Fruit fly (Drosophila melanogaster): ENCODE results near the gene Pect.
A peak's percentile ranks its signal among the peaks of the same experiment; 100 is the strongest.

Gene Pect

dm6 chr2L:13203437-13204137 lies at the start of gene Pect:
Gene Pect (plus strand): TSS chr2L:13203762.
- TF ChIP-seq CG8478 (optimal IDR thresholded peaks at IDR 0.05): no peak
- no peak for TF ChIP-seq CTCF (optimal IDR thresholded peaks at IDR 0.05)

dm6 chr2L:13154313-13154712 lies 49.2 kb upstream of the Pect start:
- TF ChIP-seq CG8478 (optimal IDR thresholded peaks at IDR 0.05) (no peak), CTCF (optimal IDR thresholded peaks at IDR 0.05) (no peak)

DNA sequence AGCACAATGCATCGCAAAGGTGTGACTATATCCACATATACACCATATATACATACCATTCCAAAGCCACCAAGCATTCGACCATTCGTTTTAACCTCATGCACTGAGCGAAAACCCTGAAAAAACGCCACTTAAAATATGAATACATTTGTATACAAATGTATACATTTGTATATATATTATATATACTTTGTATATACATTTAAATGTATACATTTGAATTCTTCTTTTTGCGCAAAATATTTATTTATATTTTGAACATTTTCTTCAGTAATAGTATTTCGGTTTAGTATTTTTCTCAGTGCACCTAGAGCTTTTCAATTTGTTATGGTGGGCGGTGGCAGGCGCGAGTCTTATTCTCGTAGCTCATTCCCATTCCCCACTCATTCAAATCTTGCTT lies 47.2 kb upstream of the Pect start:
- no peak for TF ChIP-seq CTCF (optimal IDR thresholded peaks at IDR 0.05)
- no peak for TF ChIP-seq CG8478 (optimal IDR thresholded peaks at IDR 0.05)

dm6 chr2L:13157903-13158302 lies 45.7 kb upstream of the Pect start:
- TF ChIP-seq CTCF (optimal IDR thresholded peaks at IDR 0.05) (no peak), CG8478 (optimal IDR thresholded peaks at IDR 0.05) (no peak)

DNA sequence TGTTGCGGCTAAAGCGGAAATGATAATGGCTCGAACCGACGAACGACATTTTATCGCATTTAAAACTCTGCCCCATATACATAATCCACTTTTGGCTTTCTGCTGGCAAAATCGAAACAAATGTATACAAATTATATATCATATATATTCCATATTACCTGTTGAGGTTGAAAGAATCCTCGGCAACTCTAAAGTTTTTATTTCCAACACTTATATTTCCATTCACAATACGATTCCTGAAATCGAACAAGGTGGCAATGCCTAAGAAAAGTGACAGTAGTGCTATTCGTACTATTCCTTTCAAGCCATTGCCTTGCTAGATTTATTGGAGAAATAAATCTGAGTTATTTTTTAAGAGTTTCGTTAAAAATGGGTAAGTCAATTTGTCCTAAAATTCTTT lies 45.1 kb upstream of the Pect start, which contains the start of gene Pk34A:
Gene Pk34A, plus strand, starts transcription at position 301 of the 400 bp plus-strand sequence.
- no peak for TF ChIP-seq CG8478 (optimal IDR thresholded peaks at IDR 0.05)
- no peak for TF ChIP-seq CTCF (optimal IDR thresholded peaks at IDR 0.05)

DNA sequence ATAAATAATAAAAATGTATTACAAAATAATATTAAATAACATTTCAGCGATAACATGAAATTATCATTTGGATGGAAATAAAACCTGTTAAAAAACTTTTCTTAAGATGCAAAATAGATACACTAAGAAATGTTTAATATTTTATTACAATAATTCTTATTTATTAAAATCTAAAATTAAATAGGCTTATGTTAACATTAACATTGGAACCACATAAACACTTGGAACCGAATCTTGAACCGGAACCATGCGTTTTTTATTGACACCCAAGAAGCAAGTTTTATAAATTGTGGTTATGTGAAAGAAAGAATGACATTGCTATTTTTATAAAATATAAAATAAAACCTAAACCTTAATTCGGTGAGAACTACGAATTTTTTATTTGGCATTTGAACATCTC lies 43.3 kb upstream of the Pect start, which contains the start of gene kmg:
Gene kmg, plus strand, starts transcription at position 301 of the 400 bp plus-strand sequence.
- TF ChIP-seq CG8478 (optimal IDR thresholded peaks at IDR 0.05): no peak
- no peak for TF ChIP-seq CTCF (optimal IDR thresholded peaks at IDR 0.05)

DNA sequence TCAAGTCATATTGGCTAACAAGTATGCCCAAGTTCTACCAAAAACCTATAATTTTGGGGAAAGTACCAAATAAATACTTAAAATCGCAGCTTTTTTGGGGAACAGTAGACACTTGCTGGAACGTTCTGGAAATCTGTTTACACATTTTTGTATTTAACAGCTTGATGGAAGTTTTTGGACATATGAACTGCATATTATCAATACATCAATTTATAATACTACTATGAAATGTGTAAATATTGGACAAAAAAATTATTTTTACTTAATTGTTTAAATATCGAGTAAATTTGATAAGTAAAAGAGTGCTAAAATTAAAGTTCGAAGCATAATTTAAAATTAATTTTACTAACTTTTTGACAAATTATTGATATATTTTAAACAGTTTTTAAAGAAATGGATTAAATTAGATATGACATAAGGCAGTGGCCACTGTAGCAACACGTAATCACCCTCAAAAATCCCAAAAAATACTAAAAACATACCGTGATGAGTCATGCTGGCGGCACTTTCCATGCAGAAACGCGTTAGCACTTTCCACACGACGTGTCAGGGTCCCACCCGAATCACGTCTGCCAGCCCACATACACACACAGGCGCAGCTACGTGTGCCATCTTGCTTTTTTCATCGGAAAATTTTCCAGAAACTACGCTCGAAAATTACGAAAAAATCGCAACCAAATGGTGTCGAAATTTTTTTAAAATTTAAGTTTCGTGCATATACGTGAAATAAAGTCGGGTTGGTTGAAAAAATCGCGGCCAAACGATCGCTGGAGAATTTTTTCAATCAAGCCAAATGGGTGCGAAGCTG lies 38.4 kb upstream of the Pect start, which contains the start of gene Sirt1:
Gene Sirt1, plus strand, starts transcription at position 571 of the 808 bp plus-strand sequence.
- TF ChIP-seq CG8478 (optimal IDR thresholded peaks at IDR 0.05): no peak
- no peak for TF ChIP-seq CTCF (optimal IDR thresholded peaks at IDR 0.05)

dm6 chr2L:13165802-13166347 lies 37.7 kb upstream of the Pect start, which contains the start of gene DnaJ-H:
Gene DnaJ-H (minus strand): TSS chr2L:13166072.
- TF ChIP-seq CTCF (optimal IDR thresholded peaks at IDR 0.05) (no peak), CG8478 (optimal IDR thresholded peaks at IDR 0.05) (no peak)

DNA sequence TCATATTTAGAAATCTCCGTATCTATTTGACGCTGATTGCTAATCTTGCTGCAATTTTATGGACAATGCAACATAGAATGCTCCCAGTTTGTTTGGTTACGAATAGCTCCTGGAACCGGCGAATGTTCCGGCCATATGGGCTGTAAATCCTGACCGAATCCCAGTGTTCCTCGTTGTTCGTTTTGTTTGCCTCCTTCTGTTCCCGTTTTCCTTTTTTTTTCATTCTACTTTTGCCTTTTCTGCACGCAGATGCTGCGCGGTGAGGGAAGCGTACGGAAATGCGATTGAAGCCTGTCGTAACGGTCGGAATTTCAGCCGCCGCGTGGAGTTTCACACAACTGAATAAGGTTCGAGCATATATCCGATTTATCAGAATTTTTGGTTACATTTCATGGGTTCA lies 27.4 kb upstream of the Pect start, which contains the start of gene CG43925:
Gene CG43925, plus strand, starts transcription at position 301 of the 400 bp plus-strand sequence.
- no peak for TF ChIP-seq CTCF (optimal IDR thresholded peaks at IDR 0.05)
- no peak for TF ChIP-seq CG8478 (optimal IDR thresholded peaks at IDR 0.05)

- TF ChIP-seq CTCF (optimal IDR thresholded peaks at IDR 0.05) (peak in 1 of 2 experiments; percentile 9), CG8478 (optimal IDR thresholded peaks at IDR 0.05) (no peak)
These were observed 26.8 kb upstream of the Pect start, which contains the start of the genes Sfmbt and CG5439 for dm6 chr2L:13176701-13177249. Gene Sfmbt (minus strand): TSS chr2L:13176785. Gene CG5439 (plus strand): TSS chr2L:13177150.

DNA sequence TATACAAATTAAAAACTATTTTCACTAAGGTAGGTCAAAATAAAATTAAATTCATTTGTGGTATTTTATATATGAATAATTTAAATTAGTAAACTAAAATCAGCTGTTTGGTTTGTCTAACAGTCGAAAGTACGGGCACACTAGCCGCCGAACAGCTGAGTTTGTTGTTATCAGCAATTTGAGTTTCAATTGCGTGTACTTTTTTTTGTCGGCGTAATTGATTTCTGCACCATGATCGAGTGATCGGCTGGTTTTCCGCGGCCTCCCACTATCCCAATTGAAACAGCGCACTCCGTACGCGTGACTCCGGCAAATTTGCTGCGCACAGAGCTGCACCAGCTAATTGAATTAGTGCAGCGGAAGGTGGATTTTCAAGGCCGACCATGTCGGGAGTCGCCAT lies 24.5 kb upstream of the Pect start, which contains the start of gene Alg7:
Gene Alg7, plus strand, starts transcription at position 153 of the 400 bp plus-strand sequence.
- no peak for TF ChIP-seq CG8478 (optimal IDR thresholded peaks at IDR 0.05)
- TF ChIP-seq CTCF (optimal IDR thresholded peaks at IDR 0.05): no peak

DNA sequence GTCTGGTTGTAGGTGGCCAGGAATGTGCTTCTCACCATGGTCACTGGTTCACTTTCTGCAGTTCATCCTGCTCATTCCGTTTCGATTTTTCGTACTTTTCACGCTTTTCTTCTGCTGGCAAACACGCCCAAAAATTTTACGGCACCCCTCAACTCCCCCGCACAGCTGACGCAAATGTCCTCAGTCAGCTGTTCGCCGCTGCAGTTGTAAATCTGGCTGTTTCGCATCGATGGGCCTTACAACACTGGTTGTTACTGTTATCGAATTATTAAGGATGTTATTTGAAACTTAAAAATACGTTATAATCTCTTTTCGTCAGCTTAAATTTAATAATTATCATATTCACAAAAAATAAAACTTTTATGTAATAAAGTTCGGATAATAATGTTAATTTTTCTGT lies 21.1 kb upstream of the Pect start, which contains the start of gene Mgat3:
Gene Mgat3, minus strand, starts transcription at position 182 of the 400 bp plus-strand sequence.
- TF ChIP-seq CG8478 (optimal IDR thresholded peaks at IDR 0.05) (no peak), CTCF (optimal IDR thresholded peaks at IDR 0.05) (no peak)

DNA sequence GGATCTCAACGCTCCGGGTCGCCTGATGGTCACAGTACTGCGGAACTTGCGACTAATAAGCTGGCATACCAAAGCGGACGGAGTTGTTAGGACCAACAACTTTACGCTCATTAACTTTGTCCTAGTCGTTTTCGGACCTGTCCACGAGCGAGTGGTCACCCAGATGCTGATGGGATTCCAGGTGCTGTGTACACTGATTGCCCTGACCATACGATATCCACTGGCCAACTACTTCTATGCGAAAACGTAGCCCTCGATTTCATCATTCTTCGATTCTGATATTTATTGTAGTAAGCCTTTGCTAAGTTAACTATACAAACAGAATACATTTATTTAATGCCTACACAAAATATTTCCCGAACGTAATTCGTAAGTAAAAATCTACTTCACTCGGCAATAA lies 20.4 kb upstream of the Pect start, which contains the start of gene Rsph1:
Gene Rsph1, plus strand, starts transcription at position 301 of the 400 bp plus-strand sequence.
- TF ChIP-seq CG8478 (optimal IDR thresholded peaks at IDR 0.05) (no peak), CTCF (optimal IDR thresholded peaks at IDR 0.05) (no peak)

- TF ChIP-seq CTCF (optimal IDR thresholded peaks at IDR 0.05) (no peak), CG8478 (optimal IDR thresholded peaks at IDR 0.05) (no peak)
These were observed 13.0 kb upstream of the Pect start for dm6 chr2L:13190534-13190933.

All from S2 (cell line).